Worm (Caenorhabditis elegans) whole organism, L3 larva: ENCODE measurements around the gene Y105C5B.20.
A peak's percentile ranks its signal among the peaks of the same experiment; 100 is the strongest.

ENCODE experiments used
- R02D3.7 ChIP-seq: fragments of 150-350 bp; optimal IDR thresholded peaks from 2 replicates; lab custom pipeline; 2014; ENCODE audit warnings: missing biosample characterization, missing genetic modification characterization
- ama-1 ChIP-seq: fragments of 150-350 bp; optimal IDR thresholded peaks from 2 replicates; lab custom pipeline; 2018
- ceh-16 ChIP-seq: sonication (generic microtip); optimal IDR thresholded peaks from 2 replicates; lab custom pipeline; 2017; ENCODE audit warnings: missing biosample characterization, missing genetic modification characterization
- ceh-28 ChIP-seq: fragments of 150-350 bp; optimal IDR thresholded peaks from 2 replicates; lab custom pipeline; 2014; ENCODE audit warnings: missing biosample characterization, missing genetic modification reagents, missing genetic modification characterization
- ceh-82 ChIP-seq: fragments of 150-350 bp; optimal IDR thresholded peaks from 2 replicates; lab custom pipeline; 2014; ENCODE audit warnings: missing biosample characterization, missing genetic modification characterization
- ceh-9 ChIP-seq: sonication (generic microtip); optimal IDR thresholded peaks from 2 replicates; lab custom pipeline; 2018; ENCODE audit warnings: missing biosample characterization, missing genetic modification characterization
- daf-12 ChIP-seq: fragments of 150-350 bp; optimal IDR thresholded peaks from 2 replicates; lab custom pipeline; 2014; ENCODE audit warnings: missing biosample characterization, missing genetic modification reagents, missing genetic modification characterization
- egl-5 ChIP-seq: fragments of 150-350 bp; optimal IDR thresholded peaks from 2 replicates; lab custom pipeline; 2017; ENCODE audit warnings: missing biosample characterization, missing genetic modification reagents, missing genetic modification characterization, inconsistent platforms
- elt-1 ChIP-seq: fragments of 150-350 bp; optimal IDR thresholded peaks from 2 replicates; lab custom pipeline; 2014; ENCODE audit warnings: missing biosample characterization, missing genetic modification characterization
- eor-1 ChIP-seq, 2 experiments: fragments of 150-350 bp; optimal IDR thresholded peaks; 2 replicates each; lab custom pipeline; 2014 to 2018; ENCODE audit warnings: missing biosample characterization in 2 of 2, missing genetic modification characterization in 2 of 2
- fkh-10 ChIP-seq: sonication (generic microtip); optimal IDR thresholded peaks from 2 replicates; lab custom pipeline; 2017; ENCODE audit warnings: missing biosample characterization, missing genetic modification reagents, missing genetic modification characterization
- fos-1 ChIP-seq: fragments of 150-350 bp; optimal IDR thresholded peaks from 2 replicates; lab custom pipeline; 2014; ENCODE audit warnings: missing biosample characterization, missing genetic modification characterization
- hmg-11 ChIP-seq: sonication (generic microtip); optimal IDR thresholded peaks from 2 replicates; lab custom pipeline; 2016; ENCODE audit warnings: missing genetic modification characterization, missing compliant biosample characterization
- lin-15B ChIP-seq: fragments of 150-350 bp; optimal IDR thresholded peaks from 2 replicates; lab custom pipeline; 2014; ENCODE audit warnings: missing biosample characterization, missing genetic modification characterization
- lsy-12 ChIP-seq: sonication (generic microtip); optimal IDR thresholded peaks from 2 replicates; lab custom pipeline; 2016; ENCODE audit warnings: mild to moderate bottlenecking, missing genetic modification characterization, missing compliant biosample characterization
- mdl-1 ChIP-seq: fragments of 150-350 bp; optimal IDR thresholded peaks from 2 replicates; lab custom pipeline; 2014; ENCODE audit warnings: missing biosample characterization, missing genetic modification characterization
- mml-1 ChIP-seq: fragments of 150-350 bp; sonication (generic microtip); optimal IDR thresholded peaks from 3 replicates; lab custom pipeline; 2014; ENCODE audit warnings: missing biosample characterization, missing genetic modification characterization
- nfya-1 ChIP-seq: sonication (generic microtip); optimal IDR thresholded peaks from 2 replicates; lab custom pipeline; 2017; ENCODE audit warnings: missing genetic modification characterization, mild to moderate bottlenecking, missing compliant biosample characterization, antibody characterized with exemption, moderate library complexity; ENCODE audit not compliant: insufficient read depth
- nhr-12 ChIP-seq: fragments of 150-350 bp; optimal IDR thresholded peaks from 2 replicates; lab custom pipeline; 2014; ENCODE audit warnings: missing biosample characterization, missing genetic modification characterization
- nhr-237 ChIP-seq: fragments of 150-350 bp; optimal IDR thresholded peaks from 2 replicates; lab custom pipeline; 2014; ENCODE audit warnings: missing biosample characterization, missing genetic modification characterization
- nhr-25 ChIP-seq: sonication (generic microtip); optimal IDR thresholded peaks from 2 replicates; lab custom pipeline; 2017; ENCODE audit warnings: missing biosample characterization, missing genetic modification characterization
- nhr-28 ChIP-seq: fragments of 150-350 bp; optimal IDR thresholded peaks from 2 replicates; lab custom pipeline; 2014; ENCODE audit warnings: missing biosample characterization, missing genetic modification characterization
- nhr-43 ChIP-seq: sonication (generic microtip); optimal IDR thresholded peaks from 2 replicates; lab custom pipeline; 2016; ENCODE audit warnings: mild to moderate bottlenecking, missing genetic modification characterization, missing compliant biosample characterization; ENCODE audit not compliant: poor library complexity, severe bottlenecking
- nhr-67 ChIP-seq: fragments of 150-350 bp; optimal IDR thresholded peaks from 2 replicates; lab custom pipeline; 2014; ENCODE audit warnings: missing biosample characterization, missing genetic modification characterization
- nhr-76 ChIP-seq: fragments of 150-350 bp; sonication (generic microtip); optimal IDR thresholded peaks from 5 replicates; lab custom pipeline; 2014; ENCODE audit warnings: missing biosample characterization, missing genetic modification characterization
- nhr-77 ChIP-seq: fragments of 150-350 bp; optimal IDR thresholded peaks from 2 replicates; lab custom pipeline; 2014; ENCODE audit warnings: missing biosample characterization, missing genetic modification characterization
- pha-4 ChIP-seq: fragments of 150-350 bp; optimal IDR thresholded peaks from 2 replicates; lab custom pipeline; 2014; ENCODE audit warnings: missing biosample characterization, missing genetic modification reagents, missing genetic modification characterization
- sea-2 ChIP-seq: fragments of 150-350 bp; sonication (generic microtip); optimal IDR thresholded peaks from 4 replicates; lab custom pipeline; 2014; ENCODE audit warnings: missing biosample characterization, missing genetic modification reagents, missing genetic modification characterization
- snpc-4 ChIP-seq: fragments of 150-350 bp; optimal IDR thresholded peaks from 2 replicates; lab custom pipeline; 2014; ENCODE audit warnings: missing biosample characterization, missing genetic modification characterization
- tbx-2 ChIP-seq: sonication (generic microtip); optimal IDR thresholded peaks from 2 replicates; lab custom pipeline; 2016; ENCODE audit warnings: mild to moderate bottlenecking, missing genetic modification characterization, missing compliant biosample characterization
- unc-39 ChIP-seq: sonication (generic microtip); optimal IDR thresholded peaks from 4 replicates; lab custom pipeline; 2017; ENCODE audit warnings: missing biosample characterization, missing genetic modification characterization
- unc-62 ChIP-seq: fragments of 150-350 bp; sonication (generic microtip); optimal IDR thresholded peaks from 4 replicates; lab custom pipeline; 2014; ENCODE audit warnings: missing biosample characterization, missing genetic modification reagents, missing genetic modification characterization
- zag-1 ChIP-seq: fragments of 150-350 bp; optimal IDR thresholded peaks from 2 replicates; lab custom pipeline; 2014; ENCODE audit warnings: missing biosample characterization, missing genetic modification characterization
- ztf-11 ChIP-seq: fragments of 150-350 bp; optimal IDR thresholded peaks from 2 replicates; lab custom pipeline; 2014; ENCODE audit warnings: missing biosample characterization, missing genetic modification characterization
- ztf-4 ChIP-seq: fragments of 150-350 bp; optimal IDR thresholded peaks from 2 replicates; lab custom pipeline; 2014; ENCODE audit warnings: missing biosample characterization, missing genetic modification characterization

Gene Y105C5B.20

DNA sequence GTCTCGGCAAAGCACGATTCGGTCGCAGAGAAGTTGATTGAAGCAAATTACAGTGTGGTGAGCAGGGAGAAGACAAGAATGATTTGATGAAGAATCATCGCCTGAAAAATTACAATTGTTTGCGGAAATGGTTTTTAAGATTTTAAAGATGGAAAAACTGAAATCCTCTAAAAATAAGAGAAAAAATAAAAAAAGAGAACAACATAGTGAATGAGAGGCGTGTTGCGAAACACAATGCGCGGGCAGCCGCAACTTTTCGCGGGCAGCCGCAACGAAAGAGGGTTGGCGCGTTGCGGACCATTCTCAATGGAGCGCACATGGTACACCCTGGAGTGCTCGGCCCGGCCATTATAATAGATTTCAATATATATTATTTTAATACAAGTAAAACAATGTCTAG lies at the start of gene Y105C5B.20:
Gene Y105C5B.20, minus strand, starts transcription at position 101 of the 400 bp plus-strand sequence.
- TF ChIP-seq fos-1 (tag; lab: Kevin White, UChicago) = no peak
- no peak for TF ChIP-seq ztf-11 (tag; lab: Kevin White, UChicago)
- no peak for TF ChIP-seq nhr-76 (tag; lab: Kevin White, UChicago)
- no peak for TF ChIP-seq fkh-10 (GFP tag; lab: Kevin White, UChicago)
- TF ChIP-seq mml-1 (tag; lab: Kevin White, UChicago) = no peak
- TF ChIP-seq eor-1 (tag; optimal IDR thresholded peaks at IDR 0.05; lab: Kevin White, UChicago) = no peak
- no peak for TF ChIP-seq nhr-43 (tag; lab: Kevin White, UChicago)
- no peak for TF ChIP-seq nfya-1 (tag; lab: Kevin White, UChicago)
- no peak for TF ChIP-seq hmg-11 (tag; lab: Kevin White, UChicago)
- no peak for TF ChIP-seq egl-5 (tag; lab: Kevin White, UChicago)
- TF ChIP-seq tbx-2 (tag; lab: Kevin White, UChicago) = no peak
- no peak for TF ChIP-seq snpc-4 (tag; lab: Kevin White, UChicago)
- TF ChIP-seq zag-1 (tag; lab: Kevin White, UChicago) = no peak
- no peak for TF ChIP-seq R02D3.7
- TF ChIP-seq pha-4 (tag; lab: Kevin White, UChicago) = no peak
- no peak for TF ChIP-seq nhr-28 (tag; lab: Kevin White, UChicago)
- no peak for TF ChIP-seq unc-39
- no peak for TF ChIP-seq ama-1 (lab: Kevin White, UChicago)

DNA sequence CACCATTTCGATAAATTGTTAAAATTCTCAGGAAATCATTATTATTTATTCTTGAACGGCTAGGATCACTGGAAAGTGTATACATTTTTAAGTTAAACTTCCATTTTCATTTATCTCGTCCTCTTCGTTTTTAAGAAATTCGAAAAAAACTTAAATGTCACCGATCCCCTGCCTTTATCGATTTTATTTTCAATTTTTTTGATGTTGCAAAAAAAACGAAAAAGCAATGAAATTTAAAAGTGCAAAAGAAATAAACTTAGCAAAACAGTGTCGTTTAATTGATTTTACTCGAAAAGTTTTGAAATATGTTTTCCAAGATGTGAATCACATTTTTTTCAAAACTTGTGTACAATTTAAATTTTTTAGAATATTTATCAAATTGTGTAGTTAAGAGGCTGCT lies 46.6 kb upstream of the Y105C5B.20 start:
- no peak for TF ChIP-seq ztf-4 (tag; lab: Kevin White, UChicago)
- TF ChIP-seq nhr-76 (tag; lab: Kevin White, UChicago) = no peak
- TF ChIP-seq nfya-1 (tag; lab: Kevin White, UChicago) = no peak

DNA sequence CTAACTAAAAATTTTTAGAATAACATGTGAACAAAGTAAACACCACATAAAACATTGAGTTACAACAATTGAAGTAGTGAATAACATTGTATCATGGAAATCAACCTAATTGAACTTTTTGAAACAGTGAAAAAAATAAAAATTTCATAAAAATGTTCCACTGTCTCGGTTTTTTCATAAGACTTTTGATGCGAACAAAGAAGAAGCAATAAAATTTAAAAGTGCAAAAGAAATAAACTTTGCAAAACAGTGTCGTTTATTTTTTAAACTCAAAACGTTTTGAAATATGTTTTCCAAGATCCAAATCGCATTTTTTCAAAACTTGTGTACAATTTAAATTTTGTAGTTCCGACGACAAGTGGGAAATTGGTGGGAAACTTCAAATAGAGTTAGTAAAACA lies 43.6 kb upstream of the Y105C5B.20 start:
- TF ChIP-seq sea-2 (no peak), ceh-9 (no peak), egl-5 (tag; lab: Kevin White, UChicago) (no peak), nhr-76 (tag; lab: Kevin White, UChicago) (no peak)
- TF ChIP-seq, all 47 proteins: peak for 0

DNA sequence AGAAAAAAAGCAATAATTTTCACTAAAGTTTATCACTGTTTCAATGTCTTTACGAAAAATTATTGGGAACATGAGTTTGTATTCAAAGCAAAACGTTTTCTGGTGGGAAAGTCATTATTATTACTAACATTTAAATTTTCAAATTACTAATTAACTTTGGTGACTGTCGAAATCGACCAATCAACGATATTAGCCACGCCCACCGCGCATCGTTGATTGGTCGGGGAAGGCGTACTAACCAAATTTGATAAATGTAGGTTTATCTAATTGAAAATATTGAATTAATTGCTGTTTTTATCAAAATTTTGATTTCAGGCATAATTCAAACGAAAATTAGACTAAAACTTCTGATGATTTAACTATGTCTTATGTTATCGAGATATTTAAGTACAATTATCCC lies 42.3 kb upstream of the Y105C5B.20 start:
- TF ChIP-seq pha-4 (tag; lab: Kevin White, UChicago) (no peak), nfya-1 (tag; lab: Kevin White, UChicago) (peak; percentile 78)

DNA sequence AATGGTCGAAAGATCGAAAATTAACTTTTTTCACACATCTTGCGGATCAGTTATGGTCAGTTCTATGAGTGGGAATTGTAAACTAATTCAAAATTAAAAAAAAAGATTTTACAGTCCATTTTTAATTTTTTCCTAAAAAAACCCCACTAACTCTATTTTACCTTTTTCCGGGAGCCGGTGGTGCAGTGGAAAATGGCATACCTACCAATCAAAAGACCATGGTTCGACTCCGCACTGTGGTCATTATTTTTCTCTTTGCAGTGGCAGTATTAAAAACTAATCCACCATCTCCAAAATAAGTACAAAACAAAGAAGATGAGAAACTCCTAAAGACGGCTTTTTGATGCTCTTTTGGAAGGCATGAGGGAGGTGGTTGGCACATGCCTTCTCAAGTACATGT lies 41.7 kb upstream of the Y105C5B.20 start:
- TF ChIP-seq ceh-28 (tag; lab: Kevin White, UChicago) = no peak
- TF ChIP-seq unc-39 = no peak
- no peak for TF ChIP-seq nhr-25 (tag; lab: Kevin White, UChicago)
- no peak for TF ChIP-seq snpc-4 (tag; lab: Kevin White, UChicago)
- TF ChIP-seq daf-12 (tag; lab: Kevin White, UChicago) = no peak
- no peak for TF ChIP-seq ama-1 (lab: Kevin White, UChicago)
- no peak for TF ChIP-seq nhr-12
- no peak for TF ChIP-seq nhr-237
- no peak for TF ChIP-seq ceh-82 (tag; lab: Kevin White, UChicago)

DNA sequence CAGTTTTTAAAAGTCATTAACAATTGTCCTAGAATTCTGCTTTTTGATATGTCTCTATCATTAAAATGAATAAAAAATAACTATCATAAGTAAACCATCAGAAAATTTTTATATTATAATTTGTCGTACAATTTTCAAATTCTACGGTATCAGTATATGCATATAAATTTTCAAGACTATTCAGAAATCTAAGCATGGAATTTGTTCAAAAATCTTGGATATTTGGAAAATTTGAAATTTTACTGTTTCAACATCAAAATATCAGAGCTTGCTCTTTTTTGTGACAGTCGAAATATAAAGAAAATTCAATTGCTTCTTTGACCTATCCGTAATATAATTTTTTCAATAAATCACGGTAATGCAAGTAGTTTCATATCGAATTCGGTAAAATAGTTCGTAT lies 40.7 kb upstream of the Y105C5B.20 start:
- TF ChIP-seq snpc-4 (tag; lab: Kevin White, UChicago) (no peak), elt-1 (no peak), unc-62 (GFP tag; lab: Kevin White, UChicago) (no peak), mdl-1 (tag; lab: Kevin White, UChicago) (no peak), lin-15B (tag; lab: Kevin White, UChicago) (no peak), eor-1 (tag; optimal IDR thresholded peaks at IDR 0.05; lab: Kevin White, UChicago) (no peak), ama-1 (lab: Kevin White, UChicago) (no peak), ceh-16 (tag; lab: Kevin White, UChicago) (no peak), mml-1 (tag; lab: Kevin White, UChicago) (no peak), nhr-77 (tag; lab: Kevin White, UChicago) (no peak), lsy-12 (tag; lab: Kevin White, UChicago) (no peak), zag-1 (tag; lab: Kevin White, UChicago) (no peak), hmg-11 (tag; lab: Kevin White, UChicago) (no peak), nhr-67 (tag; lab: Kevin White, UChicago) (no peak), egl-5 (tag; lab: Kevin White, UChicago) (no peak), nhr-43 (tag; lab: Kevin White, UChicago) (no peak)
